Worm (Caenorhabditis elegans) whole organism, L4 larva: ENCODE data around the gene tbb-2.

Experiments
- aly-2 ChIP-seq: sonication (generic microtip); optimal IDR thresholded peaks from 2 replicates; lab custom pipeline; 2018; ENCODE audit warnings: missing biosample characterization, missing genetic modification characterization
- ama-1 ChIP-seq: fragments of 150-350 bp; optimal IDR thresholded peaks from 2 replicates; lab custom pipeline; 2014; ENCODE audit warnings: inconsistent platforms, mixed read lengths
- ceh-82 ChIP-seq: sonication (generic microtip); optimal IDR thresholded peaks from 2 replicates; lab custom pipeline; 2017; ENCODE audit warnings: missing biosample characterization, missing genetic modification characterization
- cey-2 ChIP-seq: sonication (generic microtip); optimal IDR thresholded peaks from 3 replicates; lab custom pipeline; 2017; ENCODE audit warnings: missing genetic modification characterization, mild to moderate bottlenecking, missing compliant biosample characterization, antibody characterized with exemption, borderline replicate concordance; ENCODE audit not compliant: insufficient read depth
- dpl-1 ChIP-seq: fragments of 150-350 bp; optimal IDR thresholded peaks from 2 replicates; lab custom pipeline; 2014; ENCODE audit warnings: missing biosample characterization, missing genetic modification reagents, missing genetic modification characterization
- lin-13 ChIP-seq: fragments of 150-350 bp; optimal IDR thresholded peaks from 2 replicates; lab custom pipeline; 2014; ENCODE audit warnings: missing biosample characterization, missing genetic modification reagents, missing genetic modification characterization
- lin-29 ChIP-seq: fragments of 200-800 bp; sonication (Bioruptor generic); IDR thresholded peaks from 2 replicates; pipeline ENCODE4 v1.3.6; 2022; ENCODE audit warnings: missing genetic modification reagents, missing genetic modification characterization, missing compliant biosample characterization
- pqm-1 ChIP-seq: sonication (generic microtip); optimal IDR thresholded peaks from 2 replicates; lab custom pipeline; 2017; ENCODE audit warnings: missing biosample characterization, missing genetic modification characterization
- saeg-2 ChIP-seq: fragments of 200-800 bp; sonication (Bioruptor generic); IDR thresholded peaks from 2 replicates; pipeline ENCODE4 v1.3.6; 2022; ENCODE audit warnings: missing genetic modification reagents, missing genetic modification characterization, missing compliant biosample characterization
- snpc-4 ChIP-seq: fragments of 150-350 bp; optimal IDR thresholded peaks from 2 replicates; lab custom pipeline; 2014; ENCODE audit warnings: missing biosample characterization, missing genetic modification characterization
- spr-1 ChIP-seq: sonication (generic microtip); optimal IDR thresholded peaks from 2 replicates; lab custom pipeline; 2016; ENCODE audit warnings: mild to moderate bottlenecking, missing genetic modification characterization, missing compliant biosample characterization
- zfp-3 ChIP-seq: fragments of 200-800 bp; sonication (Bioruptor generic); conservative IDR thresholded peaks from 2 replicates; pipeline ENCODE4 v1.3.6; 2022; ENCODE audit warnings: missing genetic modification reagents, missing genetic modification characterization, missing compliant biosample characterization

DNA sequence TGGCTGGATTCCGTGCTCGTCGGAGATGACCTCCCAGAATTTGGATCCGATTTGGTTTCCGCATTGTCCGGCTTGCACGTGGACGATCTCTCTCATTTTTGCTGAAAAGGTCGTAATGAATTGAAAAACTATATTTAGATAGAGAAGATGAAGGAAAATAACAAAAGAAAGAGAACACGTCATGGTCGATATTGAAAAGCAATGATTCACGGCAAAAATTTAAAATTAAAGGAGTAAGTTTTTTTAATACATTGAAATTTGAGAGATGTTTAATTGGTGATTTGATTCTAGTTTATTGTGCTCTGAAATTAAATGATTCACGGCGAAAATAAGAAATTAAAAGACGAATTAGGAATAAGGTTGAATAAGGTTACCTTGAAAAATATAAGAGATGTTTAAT is at the start of gene tbb-2:
- no peak for TF ChIP-seq lin-29
- no peak for TF ChIP-seq saeg-2 (GFP tag; lab: Robert Waterston, UW)
- no peak for TF ChIP-seq cey-2 (tag; lab: Kevin White, UChicago)
- no peak for TF ChIP-seq ama-1 (lab: Kevin White, UChicago)
- TF ChIP-seq spr-1 (tag; lab: Kevin White, UChicago) = no peak
- TF ChIP-seq snpc-4 (tag; lab: Kevin White, UChicago) = no peak
- no peak for TF ChIP-seq zfp-3 (GFP tag; lab: Robert Waterston, UW)
- no peak for TF ChIP-seq pqm-1 (tag; lab: Kevin White, UChicago)
- no peak for TF ChIP-seq ceh-82 (tag; lab: Kevin White, UChicago)
- TF ChIP-seq aly-2 = no peak
- no peak for TF ChIP-seq lin-13 (GFP tag; lab: Kevin White, UChicago)
- no peak for TF ChIP-seq dpl-1 (GFP tag; lab: Kevin White, UChicago)
